Worm (Caenorhabditis elegans) whole organism, L1 larva: ENCODE data around the gene C17H12.37.

Experiments used
- ama-1 ChIP-seq: fragments of 150-350 bp; optimal IDR thresholded peaks from 2 replicates; lab custom pipeline; 2014
- blmp-1 ChIP-seq: fragments of 150-350 bp; optimal IDR thresholded peaks from 2 replicates; lab custom pipeline; 2014; ENCODE audit warnings: missing biosample characterization, missing genetic modification characterization
- tbx-2 ChIP-seq: sonication (generic microtip); optimal IDR thresholded peaks from 2 replicates; lab custom pipeline; 2016; ENCODE audit warnings: missing genetic modification characterization, missing compliant biosample characterization
- unc-130 ChIP-seq: fragments of 150-350 bp; optimal IDR thresholded peaks from 2 replicates; lab custom pipeline; 2017; ENCODE audit warnings: missing biosample characterization, missing genetic modification characterization, inconsistent platforms

- TF ChIP-seq ama-1 (lab: Kevin White, UChicago): no peak
- TF ChIP-seq tbx-2: no peak
- TF ChIP-seq blmp-1 (tag; lab: Kevin White, UChicago): no peak
- no peak for TF ChIP-seq unc-130 (tag; lab: Kevin White, UChicago)
Observed at ce11 chrIV:6789950-6790349, 15.0 kb upstream of the C17H12.37 start.
